Fruit fly (Drosophila melanogaster) whole organism, embryonic: Measurements from ENCODE around the gene CG9029.

Experiments
- Adf1 ChIP-seq: fragments of 200-800 bp; sonication (Bioruptor generic); IDR thresholded peaks from 2 replicates; pipeline ENCODE4 v1.3.6; 2022; ENCODE audit warnings: missing biosample characterization, missing genetic modification characterization
- Antp ChIP-seq: fragments of 200-800 bp; sonication (Bioruptor generic); optimal IDR thresholded peaks from 3 replicates; lab custom pipeline; 2016; ENCODE audit warnings: missing biosample characterization, missing genetic modification characterization
- B-H2 ChIP-seq: fragments of 200-800 bp; sonication (Bioruptor generic); optimal IDR thresholded peaks from 2 replicates; lab custom pipeline; 2018; ENCODE audit warnings: missing biosample characterization, mild to moderate bottlenecking, missing genetic modification characterization
- CG10431 ChIP-seq: fragments of 200-800 bp; sonication (Bioruptor generic); optimal IDR thresholded peaks from 3 replicates; lab custom pipeline; 2018; ENCODE audit warnings: missing biosample characterization, mild to moderate bottlenecking, missing genetic modification characterization
- CG10959 ChIP-seq: fragments of 200-800 bp; sonication (Bioruptor generic); IDR thresholded peaks from 2 replicates; pipeline ENCODE4 v1.3.6; 2022; ENCODE audit warnings: missing biosample characterization, missing genetic modification characterization
- CG12659 ChIP-seq: fragments of 200-800 bp; sonication (Bioruptor generic); optimal IDR thresholded peaks from 3 replicates; lab custom pipeline; 2017; ENCODE audit warnings: mild to moderate bottlenecking, missing biosample characterization, missing genetic modification reagents, missing genetic modification characterization
- CG14050 ChIP-seq: fragments of 200-800 bp; sonication (Bioruptor generic); IDR thresholded peaks from 3 replicates; pipeline ENCODE4 v1.3.6; 2022; ENCODE audit warnings: missing biosample characterization, missing genetic modification characterization
- CG14667 ChIP-seq: fragments of 200-800 bp; sonication (Bioruptor generic); IDR thresholded peaks from 2 replicates; pipeline ENCODE4 v1.3.6; 2022; ENCODE audit warnings: missing biosample characterization, missing genetic modification characterization
- CG15514 ChIP-seq: fragments of 200-800 bp; sonication (Bioruptor generic); optimal IDR thresholded peaks from 3 replicates; lab custom pipeline; 2017; ENCODE audit warnings: missing biosample characterization, missing genetic modification characterization, mild to moderate bottlenecking, moderate library complexity, missing genetic modification reagents
- CG17361 ChIP-seq: fragments of 200-800 bp; sonication (Bioruptor generic); IDR thresholded peaks from 3 replicates; pipeline ENCODE4 v1.3.6; 2022; ENCODE audit warnings: missing biosample characterization, missing genetic modification characterization
- CG17829 ChIP-seq: fragments of 200-800 bp; optimal IDR thresholded peaks from 2 replicates; lab custom pipeline; 2019; ENCODE audit warnings: missing biosample characterization, mild to moderate bottlenecking, missing genetic modification characterization, moderate library complexity
- CG18262 ChIP-seq: fragments of 200-800 bp; optimal IDR thresholded peaks from 3 replicates; lab custom pipeline; 2019; ENCODE audit warnings: missing biosample characterization, mild to moderate bottlenecking, missing genetic modification characterization, moderate library complexity
- CG2678 ChIP-seq: fragments of 200-800 bp; sonication (Bioruptor generic); optimal IDR thresholded peaks from 3 replicates; lab custom pipeline; 2019; ENCODE audit warnings: missing biosample characterization, mild to moderate bottlenecking, missing genetic modification characterization, moderate library complexity
- CG31224 ChIP-seq: fragments of 200-800 bp; sonication (Bioruptor generic); IDR thresholded peaks from 2 replicates; pipeline ENCODE4 v1.3.6; 2022; ENCODE audit warnings: missing biosample characterization, missing genetic modification characterization
- CG32767 ChIP-seq: fragments of 200-800 bp; sonication (Bioruptor generic); IDR thresholded peaks from 2 replicates; pipeline ENCODE4 v1.3.6; 2022; ENCODE audit warnings: missing biosample characterization, missing genetic modification characterization
- CG33213 ChIP-seq: fragments of 200-800 bp; sonication (Bioruptor generic); optimal IDR thresholded peaks from 3 replicates; lab custom pipeline; 2016; ENCODE audit warnings: missing biosample characterization, missing genetic modification characterization
- CG3995 ChIP-seq: fragments of 200-800 bp; sonication (Bioruptor generic); optimal IDR thresholded peaks from 3 replicates; lab custom pipeline; 2016; ENCODE audit warnings: missing biosample characterization, missing genetic modification characterization
- CG4404 ChIP-seq: fragments of 200-800 bp; sonication (Bioruptor generic); IDR thresholded peaks from 2 replicates; pipeline ENCODE4 v1.3.6; 2022; ENCODE audit warnings: missing biosample characterization, missing genetic modification characterization
- CG4707 ChIP-seq: fragments of 200-800 bp; sonication (Bioruptor generic); optimal IDR thresholded peaks from 2 replicates; lab custom pipeline; 2018; ENCODE audit warnings: missing biosample characterization, mild to moderate bottlenecking, missing genetic modification characterization, moderate library complexity
- CG9932 ChIP-seq: fragments of 200-800 bp; sonication (Bioruptor generic); IDR thresholded peaks from 2 replicates; pipeline ENCODE4 v1.3.6; 2022; ENCODE audit warnings: missing biosample characterization, missing genetic modification characterization
- Chrac-16 ChIP-seq: fragments of 200-800 bp; sonication (Bioruptor generic); optimal IDR thresholded peaks from 3 replicates; lab custom pipeline; 2016; ENCODE audit warnings: missing biosample characterization, missing genetic modification characterization
- D ChIP-seq, 2 experiments: fragments of 200-800 bp in 1 of 2; fragments of >200 bp in 1 of 2; sonication (Bioruptor generic) in 1 of 2; optimal IDR thresholded peaks; 2 replicates in 1 of 2; 3 replicates in 1 of 2; lab custom pipeline; 2017; ENCODE audit warnings: mild to moderate bottlenecking in 1 of 2, missing biosample characterization in 1 of 2, missing genetic modification characterization in 1 of 2, missing genetic modification reagents in 1 of 2
- E2f2 ChIP-seq: fragments of 200-800 bp; sonication (Bioruptor generic); IDR thresholded peaks from 2 replicates; pipeline ENCODE4 v1.3.6; 2022; ENCODE audit warnings: missing biosample characterization, missing genetic modification characterization
- Eip74EF ChIP-seq, 2 experiments: fragments of 200-800 bp in 1 of 2; fragments of >200 bp in 1 of 2; sonication (Bioruptor generic) in 1 of 2; optimal IDR thresholded peaks; 2 replicates each; lab custom pipeline; 2017 to 2019; ENCODE audit warnings: missing biosample characterization in 2 of 2, missing genetic modification characterization in 2 of 2, mild to moderate bottlenecking in 1 of 2, moderate library complexity in 1 of 2
- Elba2 ChIP-seq: fragments of 200-800 bp; sonication (Bioruptor generic); optimal IDR thresholded peaks from 3 replicates; lab custom pipeline; 2016; ENCODE audit warnings: missing biosample characterization, missing genetic modification characterization
- Fer1 ChIP-seq: fragments of 200-800 bp; sonication (Bioruptor generic); optimal IDR thresholded peaks from 2 replicates; lab custom pipeline; 2017; ENCODE audit warnings: missing biosample characterization, mild to moderate bottlenecking, missing genetic modification characterization
- Jarid2 ChIP-seq: fragments of 200-800 bp; sonication (Bioruptor generic); optimal IDR thresholded peaks from 3 replicates; lab custom pipeline; 2017; ENCODE audit warnings: mild to moderate bottlenecking, missing biosample characterization, missing genetic modification reagents, missing genetic modification characterization
- Mad ChIP-seq: fragments of 200-800 bp; sonication (Bioruptor generic); optimal IDR thresholded peaks from 2 replicates; lab custom pipeline; 2016; ENCODE audit warnings: missing biosample characterization, missing genetic modification characterization
- NC2β ChIP-seq: fragments of 200-800 bp; sonication (Bioruptor generic); optimal IDR thresholded peaks from 2 replicates; lab custom pipeline; 2016; ENCODE audit warnings: missing biosample characterization, missing genetic modification characterization
- Pdp1 ChIP-seq, 2 experiments: fragments of 200-800 bp; sonication (Bioruptor generic); optimal IDR thresholded peaks; 3 replicates each; lab custom pipeline; 2016; ENCODE audit warnings: missing biosample characterization in 2 of 2, missing genetic modification characterization in 2 of 2, mild to moderate bottlenecking in 1 of 2, moderate library complexity in 1 of 2
- Usf ChIP-seq: fragments of 200-800 bp; sonication (Bioruptor generic); optimal IDR thresholded peaks from 2 replicates; lab custom pipeline; 2017; ENCODE audit warnings: missing genotype, missing biosample characterization, missing genetic modification characterization
- ab ChIP-seq: fragments of 200-800 bp; sonication (Bioruptor generic); optimal IDR thresholded peaks from 2 replicates; lab custom pipeline; 2016; ENCODE audit warnings: missing biosample characterization, missing genetic modification characterization
- abd-A ChIP-seq: fragments of 200-800 bp; sonication (Bioruptor generic); optimal IDR thresholded peaks from 3 replicates; lab custom pipeline; 2019; ENCODE audit warnings: missing biosample characterization, mild to moderate bottlenecking, missing genetic modification characterization, moderate library complexity
- da ChIP-seq: fragments of 200-800 bp; sonication (Bioruptor generic); optimal IDR thresholded peaks from 2 replicates; lab custom pipeline; 2016; ENCODE audit warnings: missing biosample characterization, missing genetic modification characterization
- dan ChIP-seq: fragments of 200-800 bp; sonication (Bioruptor generic); IDR thresholded peaks from 2 replicates; pipeline ENCODE4 v1.3.6; 2022; ENCODE audit warnings: missing biosample characterization, missing genetic modification characterization
- exex ChIP-seq: fragments of 200-800 bp; sonication (Bioruptor generic); optimal IDR thresholded peaks from 4 replicates; lab custom pipeline; 2018; ENCODE audit warnings: missing biosample characterization, mild to moderate bottlenecking, missing genetic modification characterization, moderate library complexity
- ftz-f1 ChIP-seq: fragments of 200-800 bp; sonication (Bioruptor generic); optimal IDR thresholded peaks from 2 replicates; lab custom pipeline; 2016; ENCODE audit warnings: missing biosample characterization, missing genetic modification characterization
- kay ChIP-seq: fragments of 200-800 bp; sonication (Bioruptor generic); optimal IDR thresholded peaks from 2 replicates; lab custom pipeline; 2016; ENCODE audit warnings: missing biosample characterization, missing genetic modification characterization
- oc ChIP-seq: fragments of 200-800 bp; sonication (Bioruptor generic); optimal IDR thresholded peaks from 2 replicates; lab custom pipeline; 2018; ENCODE audit warnings: missing biosample characterization, mild to moderate bottlenecking, missing genetic modification characterization, moderate library complexity
- p53 ChIP-seq: fragments of 200-800 bp; sonication (Bioruptor generic); optimal IDR thresholded peaks from 2 replicates; lab custom pipeline; 2016; ENCODE audit warnings: missing biosample characterization, missing genetic modification characterization
- pnt ChIP-seq: fragments of 200-800 bp; sonication (Bioruptor generic); optimal IDR thresholded peaks from 3 replicates; lab custom pipeline; 2016; ENCODE audit warnings: missing biosample characterization, missing genetic modification characterization
- sd ChIP-seq: fragments of 200-800 bp; sonication (Bioruptor generic); optimal IDR thresholded peaks from 3 replicates; lab custom pipeline; 2018; ENCODE audit warnings: missing biosample characterization, mild to moderate bottlenecking, missing genetic modification characterization, moderate library complexity
- slou ChIP-seq: fragments of 200-800 bp; sonication (Bioruptor generic); optimal IDR thresholded peaks from 3 replicates; lab custom pipeline; 2016; ENCODE audit warnings: missing biosample characterization, missing genetic modification characterization
- stc ChIP-seq: fragments of 200-800 bp; sonication (Bioruptor generic); IDR thresholded peaks from 2 replicates; pipeline ENCODE4 v1.3.6; 2022; ENCODE audit warnings: missing biosample characterization, missing genetic modification characterization
- tin ChIP-seq: fragments of 200-800 bp; sonication (Bioruptor generic); optimal IDR thresholded peaks from 3 replicates; lab custom pipeline; 2016; ENCODE audit warnings: missing biosample characterization, missing genetic modification characterization
- tll ChIP-seq, 2 experiments: fragments of 200-800 bp in 1 of 2; fragments of >200 bp in 1 of 2; sonication (Bioruptor generic) in 1 of 2; optimal IDR thresholded peaks; 2 replicates each; lab custom pipeline; 2017 to 2019; ENCODE audit warnings: missing biosample characterization in 2 of 2, missing genetic modification characterization in 2 of 2, mild to moderate bottlenecking in 1 of 2, moderate library complexity in 1 of 2
- vvl ChIP-seq: fragments of 200-800 bp; sonication (Bioruptor generic); IDR thresholded peaks from 2 replicates; pipeline ENCODE4 v1.3.6; 2022; ENCODE audit warnings: missing biosample characterization, missing genetic modification characterization
- wdn ChIP-seq: fragments of 200-800 bp; sonication (Bioruptor generic); IDR thresholded peaks from 2 replicates; pipeline ENCODE4 v1.3.6; 2022; ENCODE audit warnings: missing biosample characterization, missing genetic modification characterization
- yki ChIP-seq: fragments of >200 bp; optimal IDR thresholded peaks from 3 replicates; lab custom pipeline; 2018
- z ChIP-seq: fragments of 200-800 bp; sonication (Bioruptor generic); IDR thresholded peaks from 3 replicates; pipeline ENCODE4 v1.3.6; 2022; ENCODE audit warnings: missing biosample characterization, missing genetic modification characterization
- zen ChIP-seq: fragments of 200-800 bp; sonication (Bioruptor generic); optimal IDR thresholded peaks from 3 replicates; lab custom pipeline; 2018; ENCODE audit warnings: missing biosample characterization, mild to moderate bottlenecking, missing genetic modification characterization, moderate library complexity
- zen2 ChIP-seq: fragments of 200-800 bp; sonication (Bioruptor generic); IDR thresholded peaks from 3 replicates; pipeline ENCODE4 v1.3.6; 2022; ENCODE audit warnings: missing biosample characterization, missing genetic modification characterization; ENCODE audit not compliant: partially characterized antibody

Gene CG9029

DNA sequence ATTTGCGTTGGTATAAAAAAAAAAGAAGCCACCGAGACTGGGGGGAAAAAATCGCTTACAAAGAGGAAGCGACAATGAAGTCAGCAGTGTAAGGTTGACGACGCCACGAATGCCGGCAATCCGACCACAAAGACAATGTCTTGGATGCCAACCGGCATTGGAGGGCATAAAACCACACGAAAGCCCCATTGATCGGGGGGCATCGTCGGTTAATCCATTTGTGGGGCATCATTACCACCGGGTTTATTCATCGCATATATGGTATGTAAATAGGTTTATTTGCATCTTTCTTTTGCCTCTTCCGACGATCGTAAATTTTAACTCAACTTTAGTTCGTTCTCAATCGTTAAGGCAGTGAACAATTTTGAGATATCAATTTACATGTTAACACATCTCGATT lies 1.2 kb downstream of the CG9029 start (continued):
- TF ChIP-seq Usf (GFP tag; lab: Kevin White, UChicago) (no peak), CG33213 (GFP tag; lab: Kevin White, UChicago) (no peak), CG12659 (GFP tag; lab: Kevin White, UChicago) (no peak), oc (tag; lab: Kevin White, UChicago) (peak; percentile 72), Jarid2 (no peak), sd (tag; lab: Kevin White, UChicago) (peak; percentile 77), CG32767 (GFP tag; lab: Robert Waterston, UW) (no peak), ab (no peak), Fer1 (no peak), Mad (GFP tag; lab: Kevin White, UChicago) (no peak), CG2678 (tag; lab: Kevin White, UChicago) (no peak), CG4404 (GFP tag; lab: Robert Waterston, UW) (no peak), CG17829 (tag; lab: Kevin White, UChicago) (no peak), Elba2 (GFP tag; lab: Kevin White, UChicago) (no peak), wdn (GFP tag; lab: Robert Waterston, UW) (no peak), CG4707 (GFP tag; lab: Kevin White, UChicago) (no peak), Eip74EF (GFP tag; optimal IDR thresholded peaks at IDR 0.05; lab: Kevin White, UChicago) (peak in 1 of 2 experiments; percentile 55), CG10959 (GFP tag; lab: Robert Waterston, UW) (no peak), ftz-f1 (GFP tag; lab: Kevin White, UChicago) (no peak), yki (lab: Kevin White, UChicago) (no peak), CG15514 (GFP tag; lab: Kevin White, UChicago) (no peak), CG14667 (GFP tag; lab: Robert Waterston, UW) (no peak), B-H2 (GFP tag; lab: Kevin White, UChicago) (no peak), NC2β (GFP tag; lab: Kevin White, UChicago) (no peak), abd-A (peak; percentile 24), z (0 out of 3 replicates have a peak, but pooled peaks have one; percentile 44), vvl (GFP tag; lab: Robert Waterston, UW) (peak; percentile 84), CG9932 (GFP tag; lab: Robert Waterston, UW) (no peak), Pdp1 (GFP tag; optimal IDR thresholded peaks at IDR 0.05; lab: Kevin White, UChicago) (no peak)
- TF ChIP-seq, all 482 proteins: peak for 11

DNA sequence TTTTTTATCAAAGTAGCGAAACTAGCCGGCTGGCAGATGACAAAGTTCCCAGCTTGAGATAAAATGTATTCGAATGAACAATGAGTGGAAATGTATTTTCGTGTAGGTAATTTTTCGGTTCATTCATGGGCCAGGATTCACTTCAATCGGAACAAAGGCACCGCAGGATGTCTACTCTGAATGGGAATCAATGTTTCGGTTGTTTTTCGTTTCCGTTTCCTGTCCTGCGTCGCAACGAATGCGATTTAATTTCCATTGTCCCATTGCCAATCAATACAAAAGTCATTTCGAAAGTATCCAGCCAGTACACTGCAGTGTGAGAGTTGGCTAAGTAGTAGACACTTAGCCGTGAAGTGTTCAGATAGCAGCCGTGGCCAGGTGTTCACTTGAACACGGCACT lies 4.8 kb downstream of the CG9029 start:
- TF ChIP-seq E2f2 (GFP tag; lab: Robert Waterston, UW), result no peak
- peak; percentile 91 for TF ChIP-seq D (optimal IDR thresholded peaks at IDR 0.05; lab: Kevin White, UChicago)
- TF ChIP-seq D (GFP tag; optimal IDR thresholded peaks at IDR 0.05; lab: Kevin White, UChicago), result no peak
- no peak for TF ChIP-seq exex
- TF ChIP-seq CG18262, result no peak
- TF ChIP-seq stc, result no peak
- no peak for TF ChIP-seq tin (GFP tag; lab: Kevin White, UChicago)
- no peak for TF ChIP-seq CG10431 (GFP tag; lab: Kevin White, UChicago)
- no peak for TF ChIP-seq CG17361 (GFP tag; lab: Robert Waterston, UW)
- TF ChIP-seq Antp (GFP tag; lab: Kevin White, UChicago), result no peak
- no peak for TF ChIP-seq CG31224
- peak; percentile 69 for TF ChIP-seq zen (tag; lab: Kevin White, UChicago)
- TF ChIP-seq da, result no peak
- no peak for TF ChIP-seq CG10959 (GFP tag; lab: Robert Waterston, UW)
- no peak for TF ChIP-seq dan (GFP tag; lab: Robert Waterston, UW)
- TF ChIP-seq Chrac-16, result no peak
- no peak for TF ChIP-seq CG14050 (GFP tag; lab: Robert Waterston, UW)
- TF ChIP-seq CG3995 (GFP tag; lab: Kevin White, UChicago), result no peak
- TF ChIP-seq kay (GFP tag; lab: Kevin White, UChicago), result no peak
- TF ChIP-seq zen2 (GFP tag; lab: Robert Waterston, UW), result no peak
- no peak for TF ChIP-seq Adf1 (GFP tag; lab: Robert Waterston, UW)
- peak in 1 of 2 experiments; percentile 24 for TF ChIP-seq tll (GFP tag; optimal IDR thresholded peaks at IDR 0.05; lab: Kevin White, UChicago)
- TF ChIP-seq p53 (GFP tag; lab: Kevin White, UChicago), result no peak
- no peak for TF ChIP-seq pnt (GFP tag; lab: Kevin White, UChicago)
- TF ChIP-seq slou (GFP tag; lab: Kevin White, UChicago), result no peak
